Worm (Caenorhabditis elegans) whole organism, L1 larva: Measurements from ENCODE around the gene vps-39.
A peak's percentile ranks its signal among the peaks of the same experiment; 100 is the strongest.

ENCODE experiments used
- C16A3.4 ChIP-seq: fragments of 150-350 bp; optimal IDR thresholded peaks from 2 replicates; lab custom pipeline; 2014; ENCODE audit warnings: missing biosample characterization, missing genetic modification characterization
- F16B12.6 ChIP-seq: fragments of 150-350 bp; optimal IDR thresholded peaks from 2 replicates; lab custom pipeline; 2014; ENCODE audit warnings: missing biosample characterization, missing genetic modification characterization
- aha-1 ChIP-seq: fragments of 150-350 bp; optimal IDR thresholded peaks from 2 replicates; lab custom pipeline; 2014; ENCODE audit warnings: missing biosample characterization, missing genetic modification characterization
- ama-1 ChIP-seq: fragments of 150-350 bp; optimal IDR thresholded peaks from 2 replicates; lab custom pipeline; 2014
- ceh-82 ChIP-seq, 3 experiments: fragments of 150-350 bp in 1 of 3; sonication (generic microtip) in 2 of 3; optimal IDR thresholded peaks; 2 replicates each; lab custom pipeline; 2014 to 2017; ENCODE audit warnings: missing biosample characterization in 3 of 3, missing genetic modification characterization in 3 of 3
- ces-1 ChIP-seq: fragments of 150-350 bp; optimal IDR thresholded peaks from 2 replicates; lab custom pipeline; 2014; ENCODE audit warnings: missing biosample characterization, missing genetic modification reagents, missing genetic modification characterization
- dsc-1 ChIP-seq: sonication (generic microtip); optimal IDR thresholded peaks from 2 replicates; lab custom pipeline; 2016; ENCODE audit warnings: mild to moderate bottlenecking, missing genetic modification characterization, missing compliant biosample characterization
- efl-1 ChIP-seq, 4 experiments: fragments of 150-350 bp; optimal IDR thresholded peaks in 3 of 4; peaks in 1 of 4; 1 replicate in 1 of 4; 2 replicates in 3 of 4; lab custom pipeline; 2014; ENCODE audit warnings: missing biosample characterization in 2 of 4, missing genetic modification characterization in 2 of 4, missing genetic modification reagents in 2 of 4
- efl-3 ChIP-seq: fragments of 200-800 bp; sonication (Bioruptor generic); optimal IDR thresholded peaks from 2 replicates; lab custom pipeline; 2018; ENCODE audit warnings: mild to moderate bottlenecking, missing genetic modification characterization, missing compliant biosample characterization
- egl-27 ChIP-seq, 2 experiments: fragments of 150-350 bp in 1 of 2; sonication (generic microtip); optimal IDR thresholded peaks; 3 replicates each; lab custom pipeline; 2017 to 2018; ENCODE audit warnings: missing biosample characterization in 2 of 2, missing genetic modification characterization in 2 of 2, missing genetic modification reagents in 2 of 2
- elt-2 ChIP-seq: sonication (generic microtip); optimal IDR thresholded peaks from 2 replicates; lab custom pipeline; 2016; ENCODE audit warnings: missing genetic modification characterization, mild to moderate bottlenecking, inconsistent platforms, missing compliant biosample characterization, missing genetic modification reagents
- fkh-10 ChIP-seq: sonication (generic microtip); optimal IDR thresholded peaks from 2 replicates; lab custom pipeline; 2017; ENCODE audit warnings: missing biosample characterization, missing genetic modification reagents, missing genetic modification characterization
- fkh-4 ChIP-seq: sonication (generic microtip); optimal IDR thresholded peaks from 2 replicates; lab custom pipeline; 2016; ENCODE audit warnings: missing compliant biosample characterization, missing genetic modification characterization, borderline replicate concordance
- fkh-8 ChIP-seq: sonication (generic microtip); optimal IDR thresholded peaks from 2 replicates; lab custom pipeline; 2016; ENCODE audit warnings: mild to moderate bottlenecking, missing genetic modification characterization, missing compliant biosample characterization
- fos-1 ChIP-seq: fragments of 150-350 bp; optimal IDR thresholded peaks from 2 replicates; lab custom pipeline; 2014; ENCODE audit warnings: missing biosample characterization, missing genetic modification characterization
- grh-1 ChIP-seq: fragments of 200-800 bp; sonication (Bioruptor generic); IDR thresholded peaks from 2 replicates; pipeline ENCODE4 v1.3.6; 2022; ENCODE audit warnings: missing genetic modification reagents, missing genetic modification characterization, missing compliant biosample characterization
- hlh-17 ChIP-seq: fragments of 200-800 bp; sonication (Bioruptor generic); optimal IDR thresholded peaks from 2 replicates; lab custom pipeline; 2018; ENCODE audit warnings: missing genetic modification characterization, mild to moderate bottlenecking, missing compliant biosample characterization, moderate library complexity, borderline replicate concordance
- jun-1 ChIP-seq: fragments of 150-350 bp; optimal IDR thresholded peaks from 2 replicates; lab custom pipeline; 2014; ENCODE audit warnings: missing biosample characterization, missing genetic modification reagents, missing genetic modification characterization
- lin-14 ChIP-seq: fragments of 200-800 bp; sonication (Bioruptor generic); optimal IDR thresholded peaks from 2 replicates; lab custom pipeline; 2018; ENCODE audit warnings: mild to moderate bottlenecking, missing genetic modification characterization, moderate library complexity, missing compliant biosample characterization
- lin-15B ChIP-seq: fragments of 150-350 bp; sonication (generic microtip); optimal IDR thresholded peaks from 3 replicates; lab custom pipeline; 2014; ENCODE audit warnings: missing biosample characterization, missing genetic modification characterization
- lsy-2 ChIP-seq, 2 experiments: fragments of 150-350 bp; optimal IDR thresholded peaks; 2 replicates each; lab custom pipeline; 2014; ENCODE audit warnings: missing biosample characterization in 2 of 2, missing genetic modification characterization in 2 of 2
- nhr-11 ChIP-seq: fragments of 150-350 bp; optimal IDR thresholded peaks from 2 replicates; lab custom pipeline; 2014; ENCODE audit warnings: missing biosample characterization, missing genetic modification characterization
- nhr-28 ChIP-seq: fragments of 150-350 bp; optimal IDR thresholded peaks from 2 replicates; lab custom pipeline; 2014; ENCODE audit warnings: missing biosample characterization, missing genetic modification characterization
- nhr-47 ChIP-seq: sonication (generic microtip); optimal IDR thresholded peaks from 2 replicates; lab custom pipeline; 2016; ENCODE audit warnings: mild to moderate bottlenecking, missing genetic modification characterization, moderate library complexity, missing compliant biosample characterization
- nhr-71 ChIP-seq: sonication (generic microtip); optimal IDR thresholded peaks from 2 replicates; lab custom pipeline; 2016; ENCODE audit warnings: mild to moderate bottlenecking, missing genetic modification characterization, moderate library complexity, missing compliant biosample characterization
- nhr-76 ChIP-seq: sonication (generic microtip); optimal IDR thresholded peaks from 2 replicates; lab custom pipeline; 2017; ENCODE audit warnings: missing biosample characterization, missing genetic modification characterization
- pax-3 ChIP-seq: fragments of 200-800 bp; sonication (Bioruptor generic); optimal IDR thresholded peaks from 2 replicates; lab custom pipeline; 2018; ENCODE audit warnings: mild to moderate bottlenecking, missing genetic modification characterization, moderate library complexity, missing compliant biosample characterization
- sox-4 ChIP-seq: sonication (generic microtip); optimal IDR thresholded peaks from 2 replicates; lab custom pipeline; 2016; ENCODE audit warnings: missing genetic modification characterization, missing compliant biosample characterization
- tlp-1 ChIP-seq: fragments of 150-350 bp; optimal IDR thresholded peaks from 2 replicates; lab custom pipeline; 2014; ENCODE audit warnings: missing biosample characterization, missing genetic modification characterization
- unc-62 ChIP-seq: fragments of 150-350 bp; optimal IDR thresholded peaks from 2 replicates; lab custom pipeline; 2014; ENCODE audit warnings: missing biosample characterization, missing genetic modification reagents, missing genetic modification characterization
- unc-86 ChIP-seq: sonication (generic microtip); optimal IDR thresholded peaks from 2 replicates; lab custom pipeline; 2016; ENCODE audit warnings: missing genetic modification characterization, missing compliant biosample characterization
- unc-98 ChIP-seq: fragments of 200-800 bp; sonication (Bioruptor generic); IDR thresholded peaks from 2 replicates; pipeline ENCODE4 v1.3.6; 2022; ENCODE audit warnings: missing genetic modification characterization, missing compliant biosample characterization
- vab-15 ChIP-seq: sonication (generic microtip); optimal IDR thresholded peaks from 2 replicates; lab custom pipeline; 2017; ENCODE audit warnings: missing genotype, mild to moderate bottlenecking, missing genetic modification characterization, missing compliant biosample characterization
- zag-1 ChIP-seq: fragments of 150-350 bp; optimal IDR thresholded peaks from 2 replicates; lab custom pipeline; 2014; ENCODE audit warnings: missing biosample characterization, missing genetic modification characterization
- zip-4 ChIP-seq: fragments of 200-800 bp; sonication (Bioruptor generic); optimal IDR thresholded peaks from 2 replicates; lab custom pipeline; 2018; ENCODE audit warnings: mild to moderate bottlenecking, missing genetic modification characterization, moderate library complexity, missing compliant biosample characterization

Gene vps-39

DNA sequence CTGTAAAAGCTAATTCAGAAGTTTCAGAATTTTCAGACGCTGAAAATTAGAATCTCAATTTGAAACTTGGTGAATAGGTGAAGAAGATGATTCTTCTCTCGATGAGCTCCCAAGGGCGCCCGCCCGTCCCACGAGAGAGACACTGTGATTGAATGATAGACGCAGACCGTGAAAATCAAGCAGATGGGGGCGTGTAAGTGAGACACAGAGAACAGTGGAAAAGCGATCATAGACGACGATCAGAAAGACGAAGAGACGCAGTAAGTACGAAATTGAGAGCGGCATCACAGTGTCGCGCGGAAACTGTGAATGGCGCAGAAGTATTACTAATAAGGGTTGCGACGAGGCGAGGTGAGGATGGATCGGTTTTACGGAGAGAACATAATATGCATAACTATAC, 35.8 kb downstream of the vps-39 start (continued):
- TF ChIP-seq fkh-4 (tag; lab: Kevin White, UChicago) (no peak), fos-1 (tag; lab: Kevin White, UChicago) (no peak), C16A3.4 (no peak), sox-4 (tag; lab: Kevin White, UChicago) (no peak), lin-15B (tag; lab: Kevin White, UChicago) (no peak), grh-1 (GFP tag; lab: Robert Waterston, UW) (no peak), zag-1 (tag; lab: Kevin White, UChicago) (no peak), aha-1 (tag; lab: Kevin White, UChicago) (no peak), fkh-8 (tag; lab: Kevin White, UChicago) (no peak), nhr-11 (tag; lab: Kevin White, UChicago) (no peak), ama-1 (lab: Kevin White, UChicago) (no peak), egl-27 (tag; optimal IDR thresholded peaks at IDR 0.05; lab: Kevin White, UChicago) (no peak), unc-98 (no peak)

DNA sequence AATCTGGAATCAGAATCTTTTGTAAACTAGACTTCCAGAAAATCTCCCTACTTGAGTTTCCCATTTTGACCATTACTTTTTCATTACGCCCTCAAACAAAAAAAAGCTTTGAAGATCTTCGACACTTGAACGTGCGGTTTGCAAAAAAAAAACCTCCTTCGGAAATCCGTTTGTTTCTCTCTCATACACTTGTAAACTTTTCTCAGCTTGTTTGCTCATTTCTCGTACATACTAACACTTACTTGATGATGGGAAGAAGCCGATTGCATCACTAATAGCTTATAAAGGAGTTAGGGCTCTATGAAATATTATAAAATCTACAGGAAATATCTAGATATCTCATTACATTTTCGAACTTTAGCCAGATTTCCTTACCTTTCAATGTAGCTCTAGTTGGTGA, 36.2 kb downstream of the vps-39 start:
- TF ChIP-seq fkh-10 (GFP tag; lab: Kevin White, UChicago) (peak; percentile 18), efl-3 (GFP tag; lab: Kevin White, UChicago) (no peak), ceh-82 (tag; optimal IDR thresholded peaks at IDR 0.05; lab: Kevin White, UChicago) (peak in 1 of 3 experiments; percentile 1), fos-1 (tag; lab: Kevin White, UChicago) (no peak), hlh-17 (GFP tag; lab: Kevin White, UChicago) (no peak), F16B12.6 (tag; lab: Kevin White, UChicago) (no peak), zip-4 (GFP tag; lab: Kevin White, UChicago) (no peak), lin-14 (peak; percentile 22), tlp-1 (tag; lab: Kevin White, UChicago) (no peak), nhr-76 (tag; lab: Kevin White, UChicago) (no peak), efl-1 (optimal IDR thresholded peaks at IDR 0.05; lab: Kevin White, UChicago) (no peak), efl-1 (GFP tag; optimal IDR thresholded peaks at IDR 0.05 in 1 of 2; lab: Kevin White, UChicago) (peak in 1 of 2 experiments; percentile 56)

DNA sequence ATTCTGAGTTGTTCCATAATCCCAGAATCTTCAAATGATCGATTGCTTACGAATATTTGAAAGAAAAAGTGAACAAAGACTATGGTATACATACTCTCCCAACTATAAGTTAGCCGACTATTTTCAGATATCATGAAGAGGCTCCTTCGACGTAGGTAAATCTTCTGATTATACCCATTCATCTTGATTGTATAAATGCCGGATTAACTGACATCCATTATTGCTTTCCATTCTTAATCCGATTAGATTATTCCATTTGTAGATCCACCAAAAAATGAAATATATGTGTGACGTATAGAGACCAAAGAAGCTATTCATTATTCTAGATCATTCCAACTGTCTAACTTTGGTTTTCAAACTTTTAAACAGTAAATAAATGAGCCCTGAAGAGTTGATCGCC, 44.7 kb downstream of the vps-39 start:
- TF ChIP-seq elt-2 (tag; lab: Kevin White, UChicago) (no peak), lsy-2 (tag; optimal IDR thresholded peaks at IDR 0.05; lab: Kevin White, UChicago) (no peak), zip-4 (GFP tag; lab: Kevin White, UChicago) (no peak), grh-1 (GFP tag; lab: Robert Waterston, UW) (no peak), jun-1 (tag; lab: Kevin White, UChicago) (no peak), pax-3 (peak; percentile 86), ces-1 (GFP tag; lab: Kevin White, UChicago) (no peak), fkh-8 (tag; lab: Kevin White, UChicago) (peak; percentile 37), dsc-1 (tag; lab: Kevin White, UChicago) (peak; percentile 59), unc-86 (tag; lab: Kevin White, UChicago) (no peak), sox-4 (tag; lab: Kevin White, UChicago) (peak; percentile 19), nhr-28 (tag; lab: Kevin White, UChicago) (no peak), nhr-47 (peak; percentile 47), nhr-71 (tag; lab: Kevin White, UChicago) (peak; percentile 12)
- TF ChIP-seq, all 84 proteins: peak for 6

DNA sequence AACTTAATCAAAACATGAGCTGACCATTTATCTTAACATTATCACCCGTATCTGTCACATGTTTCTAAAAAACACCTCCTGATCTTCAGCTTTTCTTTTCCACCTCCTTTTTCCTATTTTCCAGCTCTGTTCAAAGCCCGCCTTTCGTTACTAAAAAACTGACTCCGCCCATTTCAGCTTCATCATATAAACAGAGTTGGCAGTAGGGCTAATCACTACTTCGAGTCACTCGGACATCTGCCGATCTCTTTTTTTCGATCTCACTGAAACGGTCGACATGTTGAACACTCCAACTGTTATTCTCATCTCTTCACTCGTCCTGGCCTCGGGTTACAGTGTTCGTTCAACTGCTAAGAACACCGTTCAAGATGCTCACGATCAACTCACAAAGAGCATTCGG, 45.7 kb downstream of the vps-39 start, which contains the start of gene droe-4:
TSS of gene droe-4 (plus strand) at position 172 of the 400 bp plus-strand sequence.
- peak; percentile 33 for TF ChIP-seq fkh-8 (tag; lab: Kevin White, UChicago)
- peak; percentile 66 for TF ChIP-seq dsc-1 (tag; lab: Kevin White, UChicago)
- TF ChIP-seq pax-3, result peak; percentile 66
- no peak for TF ChIP-seq vab-15 (tag; lab: Kevin White, UChicago)
- peak; percentile 23 for TF ChIP-seq nhr-71 (tag; lab: Kevin White, UChicago)
- no peak for TF ChIP-seq unc-62
- peak; percentile 40 for TF ChIP-seq nhr-47
